Worm (Caenorhabditis elegans) whole organism, L4/young adult: ENCODE results near the gene sdz-1.

Experiments
- W03F9.2 ChIP-seq: fragments of 150-350 bp; optimal IDR thresholded peaks from 2 replicates; lab custom pipeline; 2014; ENCODE audit warnings: missing biosample characterization, missing genetic modification characterization
- dao-5 ChIP-seq: sonication (generic microtip); optimal IDR thresholded peaks from 2 replicates; lab custom pipeline; 2016; ENCODE audit warnings: missing genotype, missing genetic modification characterization, moderate library complexity, missing compliant biosample characterization
- him-1 ChIP-seq: sonication (generic microtip); optimal IDR thresholded peaks from 2 replicates; lab custom pipeline; 2016; ENCODE audit warnings: missing genotype, missing genetic modification reagents, missing genetic modification characterization, missing compliant biosample characterization

- TF ChIP-seq him-1 (tag; lab: Kevin White, UChicago) (no peak), W03F9.2 (tag; lab: Kevin White, UChicago) (no peak), dao-5 (tag; lab: Kevin White, UChicago) (no peak)
These were observed 19.7 kb upstream of the sdz-1 start, which contains the start of gene hipr-1 for ce11 chrIII:8719769-8720252.
